Fruit fly (Drosophila melanogaster) whole organism, embryonic: ENCODE measurements around the gene CG7945.

Experiments
- Ada2b ChIP-seq: fragments of 200-800 bp; sonication (Bioruptor generic); IDR thresholded peaks from 2 replicates; pipeline ENCODE4 v1.3.6; 2022; ENCODE audit warnings: missing biosample characterization, missing genetic modification characterization
- Bdp1 ChIP-seq: fragments of 200-800 bp; sonication (Bioruptor generic); optimal IDR thresholded peaks from 3 replicates; lab custom pipeline; 2016; ENCODE audit warnings: missing biosample characterization, missing genetic modification characterization
- Blimp-1 ChIP-seq: fragments of 200-800 bp; sonication (Bioruptor generic); optimal IDR thresholded peaks from 3 replicates; lab custom pipeline; 2018; ENCODE audit warnings: missing biosample characterization, missing genetic modification characterization, mild to moderate bottlenecking, moderate library complexity, missing genetic modification reagents
- Bteb2 ChIP-seq: fragments of 200-800 bp; sonication (Bioruptor generic); optimal IDR thresholded peaks from 2 replicates; lab custom pipeline; 2016; ENCODE audit warnings: missing biosample characterization, missing genetic modification characterization
- CG10274 ChIP-seq: fragments of 200-800 bp; sonication (Bioruptor generic); optimal IDR thresholded peaks from 3 replicates; lab custom pipeline; 2017; ENCODE audit warnings: missing biosample characterization, mild to moderate bottlenecking, missing genetic modification characterization
- CG11398 ChIP-seq: fragments of 200-800 bp; sonication (Bioruptor generic); optimal IDR thresholded peaks from 2 replicates; lab custom pipeline; 2016; ENCODE audit warnings: missing biosample characterization, missing genetic modification characterization
- CG13894 ChIP-seq: fragments of 200-800 bp; sonication (Bioruptor generic); optimal IDR thresholded peaks from 3 replicates; lab custom pipeline; 2018; ENCODE audit warnings: missing biosample characterization, mild to moderate bottlenecking, missing genetic modification characterization, moderate library complexity
- CG18476 ChIP-seq: fragments of 200-800 bp; sonication (Bioruptor generic); optimal IDR thresholded peaks from 2 replicates; lab custom pipeline; 2016; ENCODE audit warnings: missing biosample characterization, mild to moderate bottlenecking, missing genetic modification characterization
- CG34376 ChIP-seq: fragments of 200-800 bp; sonication (Bioruptor generic); optimal IDR thresholded peaks from 2 replicates; lab custom pipeline; 2018; ENCODE audit warnings: missing biosample characterization, mild to moderate bottlenecking, missing genetic modification characterization
- CG34422 ChIP-seq: fragments of 200-800 bp; sonication (Bioruptor generic); IDR thresholded peaks from 3 replicates; pipeline ENCODE4 v1.3.6; 2022; ENCODE audit warnings: missing biosample characterization, missing genetic modification characterization
- CG4282 ChIP-seq: fragments of 200-800 bp; sonication (Bioruptor generic); optimal IDR thresholded peaks from 2 replicates; lab custom pipeline; 2016; ENCODE audit warnings: missing biosample characterization, missing genetic modification characterization
- CG43689 ChIP-seq: fragments of 200-800 bp; sonication (Bioruptor generic); IDR thresholded peaks from 2 replicates; pipeline ENCODE4 v1.3.6; 2022; ENCODE audit warnings: missing biosample characterization, missing genetic modification characterization
- CG6813 ChIP-seq: fragments of 200-800 bp; sonication (Bioruptor generic); optimal IDR thresholded peaks from 2 replicates; lab custom pipeline; 2017; ENCODE audit warnings: missing biosample characterization, missing genetic modification characterization, mild to moderate bottlenecking, moderate library complexity, missing genetic modification reagents
- CG8290 ChIP-seq, 3 experiments: fragments of 200-800 bp; sonication (Bioruptor generic); optimal IDR thresholded peaks; 2 replicates each; lab custom pipeline; 2016 to 2019; ENCODE audit warnings: missing biosample characterization in 3 of 3, missing genetic modification characterization in 3 of 3, mild to moderate bottlenecking in 2 of 3, moderate library complexity in 1 of 3
- CG8388 ChIP-seq: fragments of 200-800 bp; sonication (Bioruptor generic); optimal IDR thresholded peaks from 2 replicates; lab custom pipeline; 2019; ENCODE audit warnings: missing biosample characterization, mild to moderate bottlenecking, missing genetic modification characterization, moderate library complexity
- Dbx ChIP-seq: fragments of 200-800 bp; sonication (Bioruptor generic); IDR thresholded peaks from 3 replicates; pipeline ENCODE4 v1.3.6; 2022; ENCODE audit warnings: missing biosample characterization, missing genetic modification characterization
- GATAe ChIP-seq: fragments of 200-800 bp; sonication (Bioruptor generic); conservative IDR thresholded peaks from 2 replicates; pipeline ENCODE4 v1.3.6; 2022; ENCODE audit warnings: missing biosample characterization, missing genetic modification characterization
- Gsc ChIP-seq: fragments of 200-800 bp; sonication (Bioruptor generic); IDR thresholded peaks from 2 replicates; pipeline ENCODE4 v1.3.6; 2022; ENCODE audit warnings: missing biosample characterization, missing genetic modification characterization
- HLH3B ChIP-seq: fragments of 200-800 bp; sonication (Bioruptor generic); IDR thresholded peaks from 2 replicates; pipeline ENCODE4 v1.3.6; 2022; ENCODE audit warnings: missing biosample characterization, missing genetic modification characterization
- Hmx ChIP-seq: fragments of 200-800 bp; sonication (Bioruptor generic); optimal IDR thresholded peaks from 2 replicates; lab custom pipeline; 2016; ENCODE audit warnings: missing biosample characterization, missing genetic modification characterization
- Lhr ChIP-seq: fragments of 200-800 bp; sonication (Bioruptor generic); optimal IDR thresholded peaks from 3 replicates; lab custom pipeline; 2017; ENCODE audit warnings: mild to moderate bottlenecking, missing biosample characterization, missing genetic modification reagents, missing genetic modification characterization
- Med ChIP-seq: fragments of 200-800 bp; sonication (Bioruptor generic); peaks from one replicate; lab custom pipeline; 2016; ENCODE audit warnings: missing biosample characterization, missing genetic modification characterization, mild to moderate bottlenecking, inconsistent platforms, moderate library complexity
- Trl ChIP-seq, 3 experiments: fragments of >200 bp in 2 of 3; fragments of 200-800 bp in 1 of 3; sonication (Bioruptor generic) in 1 of 3; optimal IDR thresholded peaks; 2 replicates in 1 of 3; 3 replicates in 2 of 3; lab custom pipeline; 2016 to 2017; ENCODE audit warnings: missing biosample characterization in 1 of 3, missing genetic modification characterization in 1 of 3
- chif ChIP-seq, 2 experiments: fragments of 200-800 bp; sonication (Bioruptor generic); optimal IDR thresholded peaks; 3 replicates each; lab custom pipeline; 2016; ENCODE audit warnings: missing biosample characterization in 2 of 2, missing genetic modification characterization in 2 of 2
- dati ChIP-seq: fragments of 200-800 bp; sonication (Bioruptor generic); IDR thresholded peaks from 2 replicates; pipeline ENCODE4 v1.3.6; 2022; ENCODE audit warnings: missing biosample characterization, missing genetic modification characterization
- dm ChIP-seq: fragments of 200-800 bp; sonication (Bioruptor generic); optimal IDR thresholded peaks from 3 replicates; lab custom pipeline; 2016; ENCODE audit warnings: missing biosample characterization, missing genetic modification characterization
- dpn ChIP-seq, 2 experiments: fragments of 200-800 bp; sonication (Bioruptor generic); optimal IDR thresholded peaks; 3 replicates each; lab custom pipeline; 2016; ENCODE audit warnings: missing biosample characterization in 2 of 2, missing genetic modification characterization in 2 of 2
- eve ChIP-seq, 2 experiments: fragments of >200 bp; optimal IDR thresholded peaks; 2 replicates each; lab custom pipeline; 2017; ENCODE audit warnings: missing biosample characterization in 2 of 2, missing genetic modification characterization in 2 of 2
- exex ChIP-seq: fragments of 200-800 bp; sonication (Bioruptor generic); optimal IDR thresholded peaks from 4 replicates; lab custom pipeline; 2018; ENCODE audit warnings: missing biosample characterization, mild to moderate bottlenecking, missing genetic modification characterization, moderate library complexity
- gem ChIP-seq: fragments of 200-800 bp; sonication (Bioruptor generic); optimal IDR thresholded peaks from 2 replicates; lab custom pipeline; 2019; ENCODE audit warnings: missing biosample characterization, mild to moderate bottlenecking, missing genetic modification characterization, moderate library complexity
- gsb ChIP-seq: fragments of 200-800 bp; sonication (Bioruptor generic); IDR thresholded peaks from 2 replicates; pipeline ENCODE4 v1.3.6; 2022; ENCODE audit warnings: missing biosample characterization, missing genetic modification characterization
- gsb-n ChIP-seq: fragments of 200-800 bp; sonication (Bioruptor generic); optimal IDR thresholded peaks from 3 replicates; lab custom pipeline; 2018; ENCODE audit warnings: missing biosample characterization, mild to moderate bottlenecking, missing genetic modification characterization
- ind ChIP-seq: fragments of 200-800 bp; sonication (Bioruptor generic); optimal IDR thresholded peaks from 3 replicates; lab custom pipeline; 2016; ENCODE audit warnings: missing biosample characterization, missing genetic modification characterization
- jigr1 ChIP-seq: fragments of 200-800 bp; sonication (Bioruptor generic); IDR thresholded peaks from 3 replicates; pipeline ENCODE4 v1.3.6; 2022; ENCODE audit warnings: missing biosample characterization, missing genetic modification characterization
- lab ChIP-seq: fragments of 200-800 bp; sonication (Bioruptor generic); optimal IDR thresholded peaks from 3 replicates; lab custom pipeline; 2017; ENCODE audit warnings: missing biosample characterization, missing genetic modification characterization, mild to moderate bottlenecking, moderate library complexity, missing genetic modification reagents
- lbe ChIP-seq: fragments of 200-800 bp; sonication (Bioruptor generic); optimal IDR thresholded peaks from 2 replicates; lab custom pipeline; 2016; ENCODE audit warnings: missing biosample characterization, mild to moderate bottlenecking, missing genetic modification characterization
- lilli ChIP-seq: fragments of 200-800 bp; sonication (Bioruptor generic); optimal IDR thresholded peaks from 3 replicates; lab custom pipeline; 2016; ENCODE audit warnings: missing biosample characterization, missing genetic modification characterization
- luna ChIP-seq: fragments of 200-800 bp; sonication (Bioruptor generic); optimal IDR thresholded peaks from 2 replicates; lab custom pipeline; 2016; ENCODE audit warnings: missing biosample characterization, missing genetic modification characterization
- mam ChIP-seq: fragments of 200-800 bp; sonication (Bioruptor generic); optimal IDR thresholded peaks from 3 replicates; lab custom pipeline; 2016; ENCODE audit warnings: missing biosample characterization, missing genetic modification characterization
- mirr ChIP-seq: fragments of 200-800 bp; sonication (Bioruptor generic); optimal IDR thresholded peaks from 3 replicates; lab custom pipeline; 2018; ENCODE audit warnings: missing biosample characterization, mild to moderate bottlenecking, missing genetic modification characterization
- prd ChIP-seq, 3 experiments: fragments of >200 bp in 2 of 3; fragments of 200-800 bp in 1 of 3; sonication (Bioruptor generic) in 1 of 3; optimal IDR thresholded peaks in 2 of 3; IDR thresholded peaks in 1 of 3; 2 replicates in 2 of 3; 3 replicates in 1 of 3; pipeline versions ENCODE4 v1.3.6 to Lab custom; 2017 to 2022; ENCODE audit warnings: missing biosample characterization in 1 of 3, missing genetic modification characterization in 1 of 3
- row ChIP-seq: fragments of 200-800 bp; sonication (Bioruptor generic); IDR thresholded peaks from 3 replicates; pipeline ENCODE4 v1.3.6; 2022; ENCODE audit warnings: missing biosample characterization, missing genetic modification characterization
- stc ChIP-seq: fragments of 200-800 bp; sonication (Bioruptor generic); IDR thresholded peaks from 2 replicates; pipeline ENCODE4 v1.3.6; 2022; ENCODE audit warnings: missing biosample characterization, missing genetic modification characterization
- sug ChIP-seq: fragments of 200-800 bp; optimal IDR thresholded peaks from 2 replicates; lab custom pipeline; 2019; ENCODE audit warnings: missing biosample characterization, mild to moderate bottlenecking, missing genetic modification characterization, moderate library complexity
- tgo ChIP-seq: fragments of 200-800 bp; sonication (Bioruptor generic); IDR thresholded peaks from 3 replicates; pipeline ENCODE4 v1.3.6; 2022; ENCODE audit warnings: missing biosample characterization, missing genetic modification characterization
- trem ChIP-seq: fragments of 200-800 bp; optimal IDR thresholded peaks from 3 replicates; lab custom pipeline; 2019; ENCODE audit warnings: missing biosample characterization, mild to moderate bottlenecking, missing genetic modification characterization, moderate library complexity
- ttk ChIP-seq: fragments of 200-800 bp; sonication (Bioruptor generic); IDR thresholded peaks from 2 replicates; pipeline ENCODE4 v2.1.2; 2022; ENCODE audit warnings: missing biosample characterization, missing genetic modification characterization
- vnd ChIP-seq: fragments of 200-800 bp; sonication (Bioruptor generic); IDR thresholded peaks from 3 replicates; pipeline ENCODE4 v1.3.6; 2022; ENCODE audit warnings: missing biosample characterization, missing genetic modification characterization; ENCODE audit not compliant: partially characterized antibody
- zf30C ChIP-seq: fragments of 200-800 bp; sonication (Bioruptor generic); optimal IDR thresholded peaks from 3 replicates; lab custom pipeline; 2018; ENCODE audit warnings: missing biosample characterization, mild to moderate bottlenecking, missing genetic modification characterization
- zfh1 ChIP-seq: fragments of 200-800 bp; sonication (Bioruptor generic); IDR thresholded peaks from 3 replicates; pipeline ENCODE4 v1.3.6; 2022; ENCODE audit warnings: missing biosample characterization, missing genetic modification characterization

The CG7945 gene

dm6 chr3L:15518344-15518743 lies 5.6 kb downstream of the CG7945 start (continued):
- TF ChIP-seq CG8290 (GFP tag; optimal IDR thresholded peaks at IDR 0.05; lab: Kevin White, UChicago) (no peak), CG8290 (tag; optimal IDR thresholded peaks at IDR 0.05; lab: Kevin White, UChicago) (peak in 1 of 2 experiments; percentile 17), Ada2b (GFP tag; lab: Robert Waterston, UW) (no peak), CG10274 (GFP tag; lab: Kevin White, UChicago) (no peak), Blimp-1 (GFP tag; lab: Kevin White, UChicago) (no peak), sug (tag; lab: Kevin White, UChicago) (peak; percentile 3), dpn (GFP tag; optimal IDR thresholded peaks at IDR 0.05; lab: Kevin White, UChicago) (no peak), stc (GFP tag; lab: Robert Waterston, UW) (0 out of 2 replicates have a peak, but pooled peaks have one; percentile 19), Med (GFP tag; lab: Kevin White, UChicago) (peak; percentile 29), Lhr (GFP tag; lab: Kevin White, UChicago) (no peak), Dbx (GFP tag; lab: Robert Waterston, UW) (no peak), CG4282 (GFP tag; lab: Kevin White, UChicago) (no peak), Trl (optimal IDR thresholded peaks at IDR 0.05; lab: Kevin White, UChicago) (no peak), Trl (GFP tag; optimal IDR thresholded peaks at IDR 0.05; lab: Kevin White, UChicago) (no peak), vnd (GFP tag; lab: Robert Waterston, UW) (no peak), CG34376 (GFP tag; lab: Kevin White, UChicago) (peak; percentile 12), ttk (GFP tag; lab: Robert Waterston, UW) (no peak), CG43689 (GFP tag; lab: Robert Waterston, UW) (no peak), Gsc (no peak), GATAe (GFP tag; lab: Robert Waterston, UW) (peak; percentile 42), dm (GFP tag; lab: Kevin White, UChicago) (no peak), exex (tag; lab: Kevin White, UChicago) (peak; percentile 76), CG34422 (GFP tag; lab: Robert Waterston, UW) (no peak), tgo (no peak), luna (no peak), lbe (GFP tag; lab: Kevin White, UChicago) (no peak), dati (GFP tag; lab: Robert Waterston, UW) (no peak), chif (GFP tag; optimal IDR thresholded peaks at IDR 0.05; lab: Kevin White, UChicago) (no peak), mirr (GFP tag; lab: Kevin White, UChicago) (peak; percentile 63), lab (GFP tag; lab: Kevin White, UChicago) (peak; percentile 4), gem (tag; lab: Kevin White, UChicago) (no peak), Bteb2 (GFP tag; lab: Kevin White, UChicago) (no peak), HLH3B (no peak), Bdp1 (no peak), gsb (GFP tag; lab: Robert Waterston, UW) (no peak), Hmx (no peak), CG13894 (no peak)

DNA sequence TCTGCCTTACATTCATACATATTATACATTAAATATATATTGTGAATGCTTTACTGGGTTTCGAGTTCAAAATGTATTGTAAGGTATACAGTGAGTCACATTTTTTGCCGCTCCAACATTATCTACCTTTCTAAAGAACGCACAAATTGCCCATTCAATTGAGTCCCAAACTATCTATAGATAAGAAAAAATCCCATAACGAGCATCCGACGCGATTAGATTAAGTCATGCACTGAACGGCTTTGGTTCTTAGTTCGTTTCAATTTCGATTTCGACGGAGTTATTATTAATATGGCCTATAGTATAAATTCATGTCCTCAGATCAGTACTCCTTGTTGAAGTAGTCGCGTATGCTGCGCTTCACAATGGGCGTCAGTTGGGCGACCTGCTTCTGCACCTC lies 6.4 kb downstream of the CG7945 start:
- TF ChIP-seq zfh1 (GFP tag; lab: Robert Waterston, UW) (0 out of 3 replicates have a peak, but pooled peaks have one; percentile 24), lilli (GFP tag; lab: Kevin White, UChicago) (no peak), CG8388 (peak; percentile 39), jigr1 (GFP tag; lab: Robert Waterston, UW) (no peak), CG11398 (no peak), mam (GFP tag; lab: Kevin White, UChicago) (no peak), Lhr (GFP tag; lab: Kevin White, UChicago) (no peak), CG34376 (GFP tag; lab: Kevin White, UChicago) (peak; percentile 25), CG6813 (GFP tag; lab: Kevin White, UChicago) (no peak), prd (optimal IDR thresholded peaks at IDR 0.05; lab: Kevin White, UChicago) (no peak), prd (GFP tag; IDR thresholded peaks at IDR 0.05; lab: Robert Waterston, UW) (no peak; the same call in 2 of the 3 replicates), zf30C (GFP tag; lab: Kevin White, UChicago) (peak; percentile 87), row (peak; percentile 39; the same call in 2 of the 3 replicates), Med (GFP tag; lab: Kevin White, UChicago) (peak; percentile 18), trem (no peak), eve (GFP tag; optimal IDR thresholded peaks at IDR 0.05; lab: Kevin White, UChicago) (peak in 1 of 2 experiments; percentile 33), ind (GFP tag; lab: Kevin White, UChicago) (no peak), CG18476 (GFP tag; lab: Kevin White, UChicago) (no peak), gsb-n (tag; lab: Kevin White, UChicago) (no peak), CG8290 (GFP tag; optimal IDR thresholded peaks at IDR 0.05; lab: Kevin White, UChicago) (no peak), CG8290 (tag; optimal IDR thresholded peaks at IDR 0.05; lab: Kevin White, UChicago) (peak in 1 of 2 experiments; percentile 25)
